Worm (Caenorhabditis elegans) whole organism, L4 larva: ENCODE data around the gene asns-1.
A peak's percentile ranks its signal among the peaks of the same experiment; 100 is the strongest.

Experiments
- F10B5.3 ChIP-seq: sonication (generic microtip); optimal IDR thresholded peaks from 2 replicates; lab custom pipeline; 2016; ENCODE audit warnings: mild to moderate bottlenecking, missing genetic modification characterization, missing compliant biosample characterization
- F37D6.2 ChIP-seq: sonication (generic microtip); optimal IDR thresholded peaks from 2 replicates; lab custom pipeline; 2016; ENCODE audit warnings: mild to moderate bottlenecking, missing genetic modification characterization, missing compliant biosample characterization
- F49E8.2 ChIP-seq: sonication (generic microtip); optimal IDR thresholded peaks from 2 replicates; lab custom pipeline; 2016; ENCODE audit warnings: missing compliant biosample characterization, mild to moderate bottlenecking, missing genetic modification characterization, borderline replicate concordance
- R02D3.7 ChIP-seq: fragments of 150-350 bp; sonication (generic microtip); optimal IDR thresholded peaks from 3 replicates; lab custom pipeline; 2014; ENCODE audit warnings: missing biosample characterization, missing genetic modification characterization
- Y105C5A.15 ChIP-seq: fragments of 200-800 bp; sonication (Bioruptor generic); IDR thresholded peaks from 2 replicates; pipeline ENCODE4 v1.3.6; 2022; ENCODE audit warnings: missing genetic modification characterization, missing compliant biosample characterization
- aha-1 ChIP-seq: fragments of 150-350 bp; peaks from one replicate; lab custom pipeline; 2014; ENCODE audit warnings: missing biosample characterization, missing genetic modification characterization
- ama-1 ChIP-seq: fragments of 150-350 bp; optimal IDR thresholded peaks from 2 replicates; lab custom pipeline; 2014; ENCODE audit warnings: inconsistent platforms, mixed read lengths
- ceh-62 ChIP-seq: sonication (generic microtip); optimal IDR thresholded peaks from 2 replicates; lab custom pipeline; 2017; ENCODE audit warnings: missing biosample characterization, missing genetic modification characterization
- cey-2 ChIP-seq: sonication (generic microtip); optimal IDR thresholded peaks from 3 replicates; lab custom pipeline; 2017; ENCODE audit warnings: missing genetic modification characterization, mild to moderate bottlenecking, missing compliant biosample characterization, antibody characterized with exemption, borderline replicate concordance; ENCODE audit not compliant: insufficient read depth
- ctbp-1 ChIP-seq: fragments of 200-800 bp; sonication (Bioruptor generic); IDR thresholded peaks from 2 replicates; pipeline ENCODE4 v1.3.6; 2022; ENCODE audit warnings: missing genetic modification reagents, missing genetic modification characterization, missing compliant biosample characterization
- daf-16 ChIP-seq, 3 experiments: sonication (generic microtip); optimal IDR thresholded peaks; 2 replicates each; lab custom pipeline; 2016 to 2017; ENCODE audit warnings: missing genetic modification characterization in 3 of 3, missing genetic modification reagents in 3 of 3, mild to moderate bottlenecking in 2 of 3, missing compliant biosample characterization in 2 of 3, missing biosample characterization in 1 of 3, moderate library complexity in 1 of 3
- daf-19 ChIP-seq: fragments of 200-800 bp; sonication (Bioruptor generic); conservative IDR thresholded peaks from 2 replicates; pipeline ENCODE4 v1.3.6; 2022; ENCODE audit warnings: missing genetic modification characterization, missing compliant biosample characterization
- dmd-8 ChIP-seq: fragments of 200-800 bp; sonication (Bioruptor generic); IDR thresholded peaks from 2 replicates; pipeline ENCODE4 v1.3.6; 2022; ENCODE audit warnings: missing genetic modification characterization, missing compliant biosample characterization
- dpl-1 ChIP-seq: fragments of 150-350 bp; optimal IDR thresholded peaks from 2 replicates; lab custom pipeline; 2014; ENCODE audit warnings: missing biosample characterization, missing genetic modification reagents, missing genetic modification characterization
- egl-27 ChIP-seq: sonication (generic microtip); optimal IDR thresholded peaks from 3 replicates; lab custom pipeline; 2017; ENCODE audit warnings: missing biosample characterization, missing genetic modification reagents, missing genetic modification characterization
- fkh-10 ChIP-seq: fragments of 150-350 bp; optimal IDR thresholded peaks from 2 replicates; lab custom pipeline; 2014; ENCODE audit warnings: missing biosample characterization, missing genetic modification reagents, missing genetic modification characterization
- gei-8 ChIP-seq: fragments of 200-800 bp; sonication (Bioruptor generic); optimal IDR thresholded peaks from 2 replicates; lab custom pipeline; 2018; ENCODE audit warnings: mild to moderate bottlenecking, missing genetic modification characterization, missing compliant biosample characterization
- hlh-11 ChIP-seq: fragments of 200-800 bp; sonication (Bioruptor generic); optimal IDR thresholded peaks from 2 replicates; lab custom pipeline; 2018; ENCODE audit warnings: mild to moderate bottlenecking, missing genetic modification characterization, missing compliant biosample characterization
- hlh-30 ChIP-seq: sonication (generic microtip); optimal IDR thresholded peaks from 2 replicates; lab custom pipeline; 2017; ENCODE audit warnings: antibody characterized with exemption, mild to moderate bottlenecking, missing genetic modification characterization, missing compliant biosample characterization; ENCODE audit not compliant: insufficient read depth
- hmg-1.1 ChIP-seq: fragments of 200-800 bp; sonication (Bioruptor generic); IDR thresholded peaks from 2 replicates; pipeline ENCODE4 v1.3.6; 2022; ENCODE audit warnings: missing genetic modification reagents, missing genetic modification characterization, missing compliant biosample characterization
- jun-1 ChIP-seq: fragments of 150-350 bp; optimal IDR thresholded peaks from 2 replicates; lab custom pipeline; 2014; ENCODE audit warnings: missing biosample characterization, missing genetic modification reagents, missing genetic modification characterization
- lim-7 ChIP-seq: fragments of 200-800 bp; sonication (Bioruptor generic); IDR thresholded peaks from 2 replicates; pipeline ENCODE4 v1.3.6; 2022; ENCODE audit warnings: missing genetic modification characterization, missing compliant biosample characterization
- lir-3 ChIP-seq: sonication (generic microtip); optimal IDR thresholded peaks from 2 replicates; lab custom pipeline; 2016; ENCODE audit warnings: mild to moderate bottlenecking, missing genetic modification characterization, missing compliant biosample characterization
- lsy-2 ChIP-seq, 2 experiments: fragments of 150-350 bp in 1 of 2; sonication (generic microtip) in 1 of 2; optimal IDR thresholded peaks; 2 replicates each; lab custom pipeline; 2014 to 2017; ENCODE audit warnings: missing biosample characterization in 2 of 2, missing genetic modification characterization in 2 of 2
- madf-5 ChIP-seq, 2 experiments: fragments of 200-800 bp; sonication (Bioruptor generic); IDR thresholded peaks; 2 replicates each; pipeline ENCODE4 v1.3.6; 2022; ENCODE audit warnings: missing compliant biosample characterization in 2 of 2, missing genetic modification characterization in 2 of 2
- madf-9 ChIP-seq: fragments of 200-800 bp; sonication (Bioruptor generic); conservative IDR thresholded peaks from 2 replicates; pipeline ENCODE4 v1.3.6; 2022; ENCODE audit warnings: missing genetic modification reagents, missing genetic modification characterization, missing compliant biosample characterization
- mep-1 ChIP-seq: fragments of 150-350 bp; sonication (generic microtip); optimal IDR thresholded peaks from 3 replicates; lab custom pipeline; 2014; ENCODE audit warnings: missing biosample characterization, missing genetic modification characterization
- mxl-2 ChIP-seq: fragments of 200-800 bp; sonication (Bioruptor generic); conservative IDR thresholded peaks from 2 replicates; pipeline ENCODE4 v1.3.6; 2022; ENCODE audit warnings: missing genetic modification reagents, missing genetic modification characterization, missing compliant biosample characterization
- mxl-3 ChIP-seq: fragments of 200-800 bp; sonication (Bioruptor generic); optimal IDR thresholded peaks from 2 replicates; lab custom pipeline; 2018; ENCODE audit warnings: mild to moderate bottlenecking, missing genetic modification characterization, missing compliant biosample characterization
- nhr-11 ChIP-seq: fragments of 150-350 bp; optimal IDR thresholded peaks from 2 replicates; lab custom pipeline; 2014; ENCODE audit warnings: missing biosample characterization, missing genetic modification characterization
- nhr-28 ChIP-seq: fragments of 150-350 bp; optimal IDR thresholded peaks from 2 replicates; lab custom pipeline; 2014; ENCODE audit warnings: missing biosample characterization, missing genetic modification characterization
- nhr-41 ChIP-seq: fragments of 200-800 bp; sonication (Bioruptor generic); IDR thresholded peaks from 2 replicates; pipeline ENCODE4 v1.3.6; 2022; ENCODE audit warnings: missing genetic modification reagents, missing genetic modification characterization, missing compliant biosample characterization
- pqm-1 ChIP-seq: sonication (generic microtip); optimal IDR thresholded peaks from 2 replicates; lab custom pipeline; 2017; ENCODE audit warnings: missing biosample characterization, missing genetic modification characterization
- skn-1 ChIP-seq: fragments of 150-350 bp; optimal IDR thresholded peaks from 2 replicates; lab custom pipeline; 2014; ENCODE audit warnings: missing biosample characterization, missing genetic modification characterization
- snpc-1.2 ChIP-seq: fragments of 200-800 bp; sonication (Bioruptor generic); IDR thresholded peaks from 2 replicates; pipeline ENCODE4 v1.3.6; 2022; ENCODE audit warnings: missing genetic modification reagents, missing genetic modification characterization, missing compliant biosample characterization
- tag-97 ChIP-seq: fragments of 200-800 bp; sonication (Bioruptor generic); IDR thresholded peaks from 2 replicates; pipeline ENCODE4 v1.3.6; 2022; ENCODE audit warnings: missing genetic modification characterization, missing compliant biosample characterization
- unc-130 ChIP-seq: sonication (generic microtip); optimal IDR thresholded peaks from 2 replicates; lab custom pipeline; 2016; ENCODE audit warnings: missing genetic modification reagents, missing genetic modification characterization, missing compliant biosample characterization
- unc-62 ChIP-seq, 3 experiments: fragments of 150-350 bp in 1 of 3; sonication (generic microtip); optimal IDR thresholded peaks in 2 of 3; peaks in 1 of 3; 1 replicate in 1 of 3; 2 replicates in 2 of 3; lab custom pipeline; 2014 to 2017; ENCODE audit warnings: missing biosample characterization in 3 of 3, missing genetic modification characterization in 3 of 3, missing genetic modification reagents in 3 of 3, missing genotype in 1 of 3
- vab-7 ChIP-seq: fragments of 200-800 bp; sonication (Bioruptor generic); IDR thresholded peaks from 2 replicates; pipeline ENCODE4 v1.3.6; 2022; ENCODE audit warnings: missing genetic modification reagents, missing genetic modification characterization, missing compliant biosample characterization
- ztf-11 ChIP-seq: fragments of 150-350 bp; optimal IDR thresholded peaks from 2 replicates; lab custom pipeline; 2014; ENCODE audit warnings: missing biosample characterization, missing genetic modification characterization

asns-1 gene

DNA sequence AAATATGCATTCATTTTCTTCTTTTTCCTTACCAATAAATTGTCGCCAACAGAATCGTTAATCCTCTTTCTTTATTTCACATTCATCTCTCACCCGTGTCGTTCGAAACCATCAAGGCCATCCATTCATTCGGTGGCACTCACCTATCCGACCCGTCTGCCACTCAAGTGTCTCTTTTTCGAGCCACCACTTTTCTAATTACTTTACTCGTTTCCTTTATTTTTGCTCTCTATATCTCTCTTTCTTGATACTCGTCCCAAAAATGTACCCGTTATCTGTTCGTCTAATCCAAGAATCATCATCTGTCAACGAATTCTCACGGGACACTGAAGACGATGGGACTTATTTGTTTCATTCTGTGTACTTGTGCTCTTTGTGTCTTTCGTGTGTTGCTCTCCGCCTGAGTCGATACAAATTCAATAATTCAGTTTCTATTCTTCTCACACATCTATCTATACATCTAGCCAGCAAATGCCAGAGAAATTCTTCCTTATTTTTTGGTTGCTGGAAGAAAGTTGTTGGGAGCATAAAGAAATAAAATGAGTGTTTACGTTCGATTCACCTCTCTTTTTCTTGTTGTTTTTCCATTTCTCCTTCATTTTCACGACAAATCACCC lies 46.8 kb downstream of the asns-1 start:
- no peak for TF ChIP-seq mxl-2 (GFP tag; lab: Robert Waterston, UW)
- peak; percentile 57 for TF ChIP-seq fkh-10

DNA sequence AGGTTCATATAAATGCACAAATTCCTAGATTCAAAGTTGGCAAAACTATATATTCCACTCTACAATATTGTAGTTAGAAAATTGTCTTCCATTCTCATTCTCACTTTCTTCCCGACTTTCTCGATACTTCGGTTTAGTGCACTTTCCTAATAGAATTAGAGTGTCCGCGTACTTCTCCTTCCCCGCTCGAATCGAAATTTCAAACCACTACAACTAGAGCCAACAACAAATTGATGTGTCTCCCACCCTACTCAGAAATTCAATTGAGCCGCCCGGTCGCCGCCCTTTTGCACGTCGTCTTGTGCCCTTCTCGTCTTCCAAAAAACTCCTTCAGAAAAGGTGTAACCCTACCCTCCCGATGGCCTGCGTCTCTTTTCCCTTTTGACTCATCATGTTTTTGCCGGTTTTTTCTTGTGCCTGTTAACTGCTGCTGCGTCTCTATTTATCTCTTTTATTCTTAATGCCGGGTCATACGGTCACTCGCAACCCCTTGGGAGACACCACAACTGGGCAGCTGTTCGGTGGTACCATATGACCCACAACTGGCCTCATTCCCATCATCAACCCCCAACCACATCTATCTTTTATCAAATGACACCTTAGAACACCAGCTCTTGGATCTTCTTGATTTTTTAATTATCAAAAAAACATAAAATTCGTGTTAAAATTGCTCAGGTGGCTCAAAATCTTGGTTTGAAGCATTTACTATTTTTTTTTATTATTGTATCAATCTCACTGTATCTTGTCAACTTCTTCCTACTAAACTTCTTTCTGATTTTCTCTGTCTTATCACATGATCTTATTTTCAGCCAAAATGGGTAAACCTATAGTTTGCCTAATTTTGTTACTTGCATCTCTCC lies 48.4 kb downstream of the asns-1 start, which contains the start of gene tag-196:
Gene tag-196 (plus strand): TSS at position 810 of the 860 bp plus-strand sequence.
- TF ChIP-seq ama-1 (lab: Kevin White, UChicago), result no peak
- peak; percentile 12 for TF ChIP-seq nhr-28 (tag; lab: Kevin White, UChicago)
- TF ChIP-seq daf-16 (GFP tag; optimal IDR thresholded peaks at IDR 0.05; lab: Kevin White, UChicago), result peak in 1 of 2 experiments; percentile 44
- TF ChIP-seq daf-16 (tag; optimal IDR thresholded peaks at IDR 0.05; lab: Kevin White, UChicago), result no peak
- TF ChIP-seq ceh-62, result no peak
- TF ChIP-seq unc-62 (GFP tag; optimal IDR thresholded peaks at IDR 0.05 in 1 of 2; lab: Kevin White, UChicago), result peak in 1 of 2 experiments; percentile 77
- no peak for TF ChIP-seq unc-62 (tag; optimal IDR thresholded peaks at IDR 0.05; lab: Kevin White, UChicago)
- peak in 1 of 2 experiments; percentile 14 for TF ChIP-seq lsy-2 (tag; optimal IDR thresholded peaks at IDR 0.05; lab: Kevin White, UChicago)
- TF ChIP-seq dpl-1, result no peak
- TF ChIP-seq mxl-2 (GFP tag; lab: Robert Waterston, UW), result no peak
- TF ChIP-seq unc-130 (GFP tag; lab: Kevin White, UChicago), result no peak
- peak; percentile 89 for TF ChIP-seq aha-1 (tag; lab: Kevin White, UChicago)
- TF ChIP-seq F10B5.3, result no peak
- TF ChIP-seq daf-19 (GFP tag; lab: Robert Waterston, UW), result no peak
- no peak for TF ChIP-seq Y105C5A.15 (GFP tag; lab: Robert Waterston, UW)
- TF ChIP-seq cey-2 (tag; lab: Kevin White, UChicago), result no peak
- no peak for TF ChIP-seq F49E8.2
- TF ChIP-seq mxl-3, result no peak
- TF ChIP-seq tag-97 (GFP tag; lab: Robert Waterston, UW), result no peak
- no peak for TF ChIP-seq pqm-1 (tag; lab: Kevin White, UChicago)
- TF ChIP-seq snpc-1.2 (GFP tag; lab: Robert Waterston, UW), result no peak
- TF ChIP-seq jun-1, result no peak
- TF ChIP-seq lir-3, result no peak
- no peak for TF ChIP-seq madf-5 (GFP tag; IDR thresholded peaks at IDR 0.05; lab: Robert Waterston, UW)
- no peak for TF ChIP-seq egl-27 (tag; lab: Kevin White, UChicago)
- no peak for TF ChIP-seq F37D6.2
- peak; percentile 92 for TF ChIP-seq hlh-30 (tag; lab: Kevin White, UChicago)
- TF ChIP-seq nhr-41 (GFP tag; lab: Robert Waterston, UW), result no peak
- no peak for TF ChIP-seq ztf-11
- no peak for TF ChIP-seq vab-7 (GFP tag; lab: Robert Waterston, UW)
- TF ChIP-seq skn-1, result no peak
- peak; percentile 70 for TF ChIP-seq hlh-11 (tag; lab: Kevin White, UChicago)
- TF ChIP-seq ctbp-1, result no peak
- TF ChIP-seq nhr-11, result peak; percentile 68
- TF ChIP-seq hmg-1.1 (GFP tag; lab: Robert Waterston, UW), result 0 out of 2 replicates have a peak, but pooled peaks have one; percentile 17
- TF ChIP-seq dmd-8 (GFP tag; lab: Robert Waterston, UW), result no peak
- no peak for TF ChIP-seq lim-7
- no peak for TF ChIP-seq mep-1
- TF ChIP-seq R02D3.7 (tag; lab: Kevin White, UChicago), result no peak
- no peak for TF ChIP-seq gei-8 (GFP tag; lab: Kevin White, UChicago)
- TF ChIP-seq madf-9, result no peak
